Worm (Caenorhabditis elegans) whole organism, early embryonic: Measurements from ENCODE around the gene M163.10.

Experiments used
- B0310.2 ChIP-seq: sonication (generic microtip); optimal IDR thresholded peaks from 2 replicates; lab custom pipeline; 2016; ENCODE audit warnings: mild to moderate bottlenecking, missing genetic modification characterization, missing compliant biosample characterization
- F13C5.2 ChIP-seq: sonication (generic microtip); optimal IDR thresholded peaks from 2 replicates; lab custom pipeline; 2017; ENCODE audit warnings: mild to moderate bottlenecking, missing genetic modification characterization, inconsistent platforms, missing compliant biosample characterization
- aly-1 ChIP-seq: sonication (generic microtip); optimal IDR thresholded peaks from 2 replicates; lab custom pipeline; 2016; ENCODE audit warnings: missing genetic modification characterization, missing compliant biosample characterization
- ama-1 ChIP-seq: fragments of 150-350 bp; optimal IDR thresholded peaks from 2 replicates; lab custom pipeline; 2014
- ceh-13 ChIP-seq: fragments of 200-800 bp; sonication (Bioruptor generic); optimal IDR thresholded peaks from 2 replicates; lab custom pipeline; 2018; ENCODE audit warnings: mild to moderate bottlenecking, missing genetic modification characterization, missing compliant biosample characterization
- ceh-36 ChIP-seq: sonication (generic microtip); optimal IDR thresholded peaks from 2 replicates; lab custom pipeline; 2016; ENCODE audit warnings: missing genetic modification characterization, inconsistent platforms, missing compliant biosample characterization
- ets-7 ChIP-seq: sonication (generic microtip); optimal IDR thresholded peaks from 2 replicates; lab custom pipeline; 2016; ENCODE audit warnings: missing genotype, missing genetic modification characterization, missing compliant biosample characterization
- flt-1 ChIP-seq: fragments of 200-800 bp; sonication (Bioruptor generic); IDR thresholded peaks from 2 replicates; pipeline ENCODE4 v1.3.6; 2022; ENCODE audit warnings: missing genetic modification characterization, missing compliant biosample characterization
- hmbx-1 ChIP-seq: sonication (generic microtip); optimal IDR thresholded peaks from 2 replicates; lab custom pipeline; 2016; ENCODE audit warnings: mild to moderate bottlenecking, missing genetic modification characterization, missing compliant biosample characterization
- hmg-4 ChIP-seq: fragments of 200-800 bp; sonication (Bioruptor generic); optimal IDR thresholded peaks from 2 replicates; lab custom pipeline; 2018; ENCODE audit warnings: mild to moderate bottlenecking, missing genetic modification characterization, missing compliant biosample characterization
- hnd-1 ChIP-seq: sonication (generic microtip); optimal IDR thresholded peaks from 2 replicates; lab custom pipeline; 2016; ENCODE audit warnings: missing genetic modification characterization, missing compliant biosample characterization
- pes-1 ChIP-seq: fragments of 200-800 bp; sonication (Bioruptor generic); IDR thresholded peaks from 2 replicates; pipeline ENCODE4 v1.3.6; 2022; ENCODE audit warnings: missing genetic modification reagents, missing genetic modification characterization, missing compliant biosample characterization
- scrt-1 ChIP-seq: fragments of 200-800 bp; sonication (Bioruptor generic); IDR thresholded peaks from 2 replicates; pipeline ENCODE4 v1.3.6; 2022; ENCODE audit warnings: missing genetic modification characterization, missing compliant biosample characterization
- sea-1 ChIP-seq: fragments of 200-800 bp; sonication (Bioruptor generic); conservative IDR thresholded peaks from 2 replicates; pipeline ENCODE4 v1.3.6; 2022; ENCODE audit warnings: missing genetic modification characterization, missing compliant biosample characterization
- tbx-11 ChIP-seq: fragments of 200-800 bp; sonication (Bioruptor generic); IDR thresholded peaks from 2 replicates; pipeline ENCODE4 v1.3.6; 2022; ENCODE audit warnings: missing genetic modification characterization, missing compliant biosample characterization
- tbx-37 ChIP-seq: fragments of 200-800 bp; sonication (Bioruptor generic); conservative IDR thresholded peaks from 2 replicates; pipeline ENCODE4 v1.3.6; 2022; ENCODE audit warnings: missing genetic modification reagents, missing genetic modification characterization, missing compliant biosample characterization
- tra-4 ChIP-seq: sonication (generic microtip); optimal IDR thresholded peaks from 2 replicates; lab custom pipeline; 2017; ENCODE audit warnings: missing genetic modification characterization, missing compliant biosample characterization

M163.10 gene

ce11 chrX:14507992-14508391, 37.2 kb downstream of the M163.10 start:
- TF ChIP-seq sea-1 (GFP tag; lab: Robert Waterston, UW) = no peak
- no peak for TF ChIP-seq tbx-37 (GFP tag; lab: Robert Waterston, UW)
- no peak for TF ChIP-seq F13C5.2 (tag; lab: Kevin White, UChicago)
- no peak for TF ChIP-seq flt-1 (GFP tag; lab: Robert Waterston, UW)
- TF ChIP-seq scrt-1 (GFP tag; lab: Robert Waterston, UW) = no peak
- no peak for TF ChIP-seq tbx-11
- TF ChIP-seq ceh-13 = no peak

- TF ChIP-seq ets-7 (tag; lab: Kevin White, UChicago) = no peak
- no peak for TF ChIP-seq B0310.2 (tag; lab: Kevin White, UChicago)
- TF ChIP-seq F13C5.2 (tag; lab: Kevin White, UChicago) = no peak
- no peak for TF ChIP-seq ceh-36
- no peak for TF ChIP-seq tbx-11
- TF ChIP-seq ceh-13 = no peak
- no peak for TF ChIP-seq sea-1 (GFP tag; lab: Robert Waterston, UW)
- TF ChIP-seq flt-1 (GFP tag; lab: Robert Waterston, UW) = no peak
- no peak for TF ChIP-seq tbx-37 (GFP tag; lab: Robert Waterston, UW)
- TF ChIP-seq hmbx-1 (tag; lab: Kevin White, UChicago) = no peak
- no peak for TF ChIP-seq pes-1 (GFP tag; lab: Robert Waterston, UW)
- no peak for TF ChIP-seq ama-1 (lab: Kevin White, UChicago)
- TF ChIP-seq aly-1 = no peak
- TF ChIP-seq tra-4 (tag; lab: Kevin White, UChicago) = no peak
- no peak for TF ChIP-seq hnd-1 (tag; lab: Kevin White, UChicago)
- no peak for TF ChIP-seq scrt-1 (GFP tag; lab: Robert Waterston, UW)
- no peak for TF ChIP-seq hmg-4 (GFP tag; lab: Kevin White, UChicago)
Measured at ce11 chrX:14508823-14509259, 38.1 kb downstream of the M163.10 start.

DNA sequence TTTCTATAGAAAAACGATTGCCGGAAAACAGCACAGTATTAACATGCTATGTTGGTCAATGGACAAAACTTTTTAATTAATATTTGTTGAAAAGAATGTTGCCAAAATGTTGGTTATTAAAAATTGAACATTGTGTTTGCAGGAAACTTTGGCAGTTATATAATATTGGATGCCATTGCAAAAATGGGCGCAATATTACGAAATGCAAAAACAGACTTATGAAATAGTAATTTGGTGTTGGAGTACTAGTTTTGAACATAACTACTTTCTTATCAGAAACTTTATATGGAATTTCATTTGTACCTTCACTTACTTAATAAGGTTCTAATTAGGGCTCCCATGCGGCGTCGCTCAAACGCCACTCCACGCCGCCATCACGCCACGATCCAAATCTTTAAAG, 39.6 kb downstream of the M163.10 start:
- TF ChIP-seq flt-1 (GFP tag; lab: Robert Waterston, UW) = no peak
- TF ChIP-seq F13C5.2 (tag; lab: Kevin White, UChicago) = no peak
- TF ChIP-seq ama-1 (lab: Kevin White, UChicago) = no peak
- no peak for TF ChIP-seq B0310.2 (tag; lab: Kevin White, UChicago)
- TF ChIP-seq ets-7 (tag; lab: Kevin White, UChicago) = no peak
- TF ChIP-seq hmg-4 (GFP tag; lab: Kevin White, UChicago) = no peak
- no peak for TF ChIP-seq tbx-11
- TF ChIP-seq hmbx-1 (tag; lab: Kevin White, UChicago) = no peak
- no peak for TF ChIP-seq tra-4 (tag; lab: Kevin White, UChicago)
- TF ChIP-seq ceh-36 = no peak
- no peak for TF ChIP-seq sea-1 (GFP tag; lab: Robert Waterston, UW)
- no peak for TF ChIP-seq scrt-1 (GFP tag; lab: Robert Waterston, UW)
- no peak for TF ChIP-seq hnd-1 (tag; lab: Kevin White, UChicago)
- no peak for TF ChIP-seq aly-1
- no peak for TF ChIP-seq tbx-37 (GFP tag; lab: Robert Waterston, UW)
- no peak for TF ChIP-seq pes-1 (GFP tag; lab: Robert Waterston, UW)
- no peak for TF ChIP-seq ceh-13

- TF ChIP-seq ceh-13 (no peak), hmbx-1 (tag; lab: Kevin White, UChicago) (no peak), tbx-11 (no peak), tra-4 (tag; lab: Kevin White, UChicago) (no peak), hmg-4 (GFP tag; lab: Kevin White, UChicago) (no peak), B0310.2 (tag; lab: Kevin White, UChicago) (no peak), tbx-37 (GFP tag; lab: Robert Waterston, UW) (no peak), hnd-1 (tag; lab: Kevin White, UChicago) (no peak), pes-1 (GFP tag; lab: Robert Waterston, UW) (no peak), ceh-36 (no peak), ama-1 (lab: Kevin White, UChicago) (no peak), ets-7 (tag; lab: Kevin White, UChicago) (no peak), scrt-1 (GFP tag; lab: Robert Waterston, UW) (no peak), flt-1 (GFP tag; lab: Robert Waterston, UW) (no peak), sea-1 (GFP tag; lab: Robert Waterston, UW) (no peak), F13C5.2 (tag; lab: Kevin White, UChicago) (no peak)
Measured at ce11 chrX:14512817-14513216, 42.0 kb downstream of the M163.10 start, which contains the start of gene fbxa-141. TSS of gene fbxa-141 (minus strand) at chrX:14512917.

DNA sequence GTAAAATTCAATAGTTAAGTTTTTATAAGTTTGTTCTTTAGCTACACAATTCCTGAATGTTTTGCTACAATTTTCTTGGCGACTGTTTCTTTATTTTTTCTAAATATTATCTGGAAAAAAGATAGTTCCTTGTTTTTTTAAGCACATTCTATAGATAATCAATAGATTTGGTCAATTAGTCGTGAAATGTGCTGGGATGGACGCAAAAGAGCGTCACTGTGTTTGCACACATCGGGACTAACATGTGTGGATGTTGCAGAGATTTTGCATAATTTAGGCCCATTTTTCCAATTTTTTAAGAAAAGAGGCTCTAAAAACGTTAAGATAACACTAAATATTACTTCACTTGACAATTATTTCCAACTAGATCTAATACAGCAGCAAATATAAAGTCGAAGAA, 42.7 kb downstream of the M163.10 start:
- no peak for TF ChIP-seq hnd-1 (tag; lab: Kevin White, UChicago)
- TF ChIP-seq ceh-36 = peak; percentile 5

DNA sequence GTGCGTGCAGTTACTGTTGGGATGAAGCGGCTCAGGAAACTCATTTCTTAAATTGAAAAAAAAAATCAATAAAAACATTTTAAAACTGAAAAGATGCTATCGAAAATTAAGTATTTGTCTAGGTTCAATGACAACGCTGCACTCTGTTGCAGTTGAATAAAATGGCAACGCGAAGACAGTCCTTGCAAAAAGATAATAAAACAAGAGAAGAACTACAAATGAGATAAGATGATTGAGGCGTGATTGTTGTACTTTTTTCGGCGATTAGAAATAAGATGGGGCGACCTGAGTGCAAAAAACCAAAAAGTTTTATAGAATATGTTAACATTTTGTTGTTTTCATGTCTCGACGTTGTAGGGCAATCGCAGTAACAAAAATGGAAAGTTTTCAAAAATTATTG, 44.2 kb downstream of the M163.10 start, which contains the start of gene gcsh-1:
Gene gcsh-1 (minus strand): TSS at position 46 of the 400 bp plus-strand sequence.
- TF ChIP-seq aly-1 (no peak), hnd-1 (tag; lab: Kevin White, UChicago) (no peak), scrt-1 (GFP tag; lab: Robert Waterston, UW) (no peak), tra-4 (tag; lab: Kevin White, UChicago) (no peak), tbx-37 (GFP tag; lab: Robert Waterston, UW) (no peak), tbx-11 (no peak)

ce11 chrX:14516560-14516959, 45.8 kb downstream of the M163.10 start, which contains the start of gene D1025.10:
TSS of gene D1025.10 (plus strand) at chrX:14516860.
- TF ChIP-seq hmg-4 (GFP tag; lab: Kevin White, UChicago) (no peak), tra-4 (tag; lab: Kevin White, UChicago) (no peak), B0310.2 (tag; lab: Kevin White, UChicago) (no peak), sea-1 (GFP tag; lab: Robert Waterston, UW) (no peak), hmbx-1 (tag; lab: Kevin White, UChicago) (no peak), ama-1 (lab: Kevin White, UChicago) (no peak), tbx-11 (no peak), flt-1 (GFP tag; lab: Robert Waterston, UW) (no peak), F13C5.2 (tag; lab: Kevin White, UChicago) (no peak)
